Worm (Caenorhabditis elegans) whole organism, L4 larva: ENCODE results near the gene W02A2.9.

Source experiments
- hlh-30 ChIP-seq: sonication (generic microtip); optimal IDR thresholded peaks from 2 replicates; lab custom pipeline; 2017; ENCODE audit warnings: antibody characterized with exemption, mild to moderate bottlenecking, missing genetic modification characterization, missing compliant biosample characterization; ENCODE audit not compliant: insufficient read depth

W02A2.9 gene

DNA sequence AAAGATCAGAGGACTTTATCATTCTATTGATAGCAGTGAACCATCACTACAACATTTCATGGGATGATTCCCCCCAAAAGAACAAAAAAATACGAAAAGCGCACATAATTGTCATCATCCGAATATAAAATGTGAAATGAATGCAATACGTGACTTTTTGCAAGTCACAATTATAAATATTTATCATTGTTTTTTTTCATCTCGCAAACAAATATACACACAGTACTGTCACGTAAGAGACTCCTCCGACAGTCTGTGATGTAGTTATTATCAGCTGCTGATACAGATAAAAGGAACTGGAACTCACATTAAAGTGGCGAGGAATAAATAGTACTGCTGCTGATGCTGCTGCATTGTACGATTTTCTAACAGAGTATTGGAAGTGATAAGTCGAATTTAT is 48.9 kb downstream of the W02A2.9 start (continued):
- peak; percentile 64 for TF ChIP-seq hlh-30 (tag; lab: Kevin White, UChicago)
